Worm (Caenorhabditis elegans) whole organism, late embryonic: Measurements from ENCODE around the gene lat-1.

Experiments
- C38D4.7 ChIP-seq: fragments of 200-800 bp; sonication (Bioruptor generic); optimal IDR thresholded peaks from 2 replicates; lab custom pipeline; 2018; ENCODE audit warnings: mild to moderate bottlenecking, missing genetic modification characterization, moderate library complexity, missing compliant biosample characterization
- T23F11.4 ChIP-seq: fragments of 200-800 bp; sonication (Bioruptor generic); optimal IDR thresholded peaks from 2 replicates; lab custom pipeline; 2018; ENCODE audit warnings: mild to moderate bottlenecking, missing genetic modification characterization, missing compliant biosample characterization
- ceh-45 ChIP-seq: fragments of 200-800 bp; sonication (Bioruptor generic); IDR thresholded peaks from 2 replicates; pipeline ENCODE4 v1.3.6; 2022; ENCODE audit warnings: missing genetic modification reagents, missing genetic modification characterization, missing compliant biosample characterization
- nhr-11 ChIP-seq: fragments of 150-350 bp; optimal IDR thresholded peaks from 2 replicates; lab custom pipeline; 2014; ENCODE audit warnings: missing biosample characterization, missing genetic modification characterization
- pqm-1 ChIP-seq: sonication (generic microtip); optimal IDR thresholded peaks from 2 replicates; lab custom pipeline; 2016; ENCODE audit warnings: missing genetic modification characterization, missing compliant biosample characterization

DNA sequence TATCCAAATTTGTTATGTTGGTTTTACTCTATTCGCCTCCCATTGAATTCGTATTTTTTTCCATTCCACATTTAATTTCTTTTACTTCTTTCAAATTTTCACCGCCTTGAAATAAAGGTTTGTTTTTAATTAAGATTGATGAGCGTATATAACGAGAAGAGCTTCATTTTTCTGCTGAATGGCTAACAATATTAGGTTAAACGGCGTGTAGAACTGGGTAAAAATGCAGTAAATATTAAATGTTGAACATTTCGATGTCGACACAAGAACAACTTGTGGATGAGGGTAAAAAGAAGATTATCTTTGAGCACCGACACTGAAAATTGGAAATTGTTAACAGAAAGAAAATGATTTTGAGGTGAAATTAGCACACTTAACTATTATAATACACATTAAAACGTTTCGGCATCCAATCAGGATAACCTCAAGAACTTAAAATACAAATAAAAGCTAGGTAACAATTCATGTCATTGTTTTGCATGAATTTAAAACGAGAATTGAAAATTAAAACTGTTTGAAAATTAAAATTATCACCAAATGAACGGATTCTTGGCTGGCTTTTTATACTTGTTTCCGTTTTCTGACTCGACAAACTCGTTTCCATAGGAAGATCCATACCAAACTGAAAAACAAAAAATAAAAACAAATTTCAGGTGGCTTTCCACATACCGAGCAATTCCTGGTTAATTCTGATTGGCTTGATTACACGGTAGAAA, 42.4 kb downstream of the lat-1 start:
- no peak for TF ChIP-seq nhr-11 (tag; lab: Kevin White, UChicago)
- TF ChIP-seq C38D4.7 (GFP tag; lab: Kevin White, UChicago): no peak
- no peak for TF ChIP-seq pqm-1 (tag; lab: Kevin White, UChicago)
- no peak for TF ChIP-seq T23F11.4 (GFP tag; lab: Kevin White, UChicago)
- no peak for TF ChIP-seq ceh-45 (GFP tag; lab: Robert Waterston, UW)
